Fruit fly (Drosophila melanogaster) whole organism, embryonic: Measurements from ENCODE around the gene D12.
A peak's percentile ranks its signal among the peaks of the same experiment; 100 is the strongest.

Experiments
- CG11504 ChIP-seq: fragments of 200-800 bp; sonication (Bioruptor generic); optimal IDR thresholded peaks from 3 replicates; lab custom pipeline; 2019; ENCODE audit warnings: missing biosample characterization, mild to moderate bottlenecking, missing genetic modification characterization, moderate library complexity
- CG12236 ChIP-seq: fragments of 200-800 bp; sonication (Bioruptor generic); optimal IDR thresholded peaks from 2 replicates; lab custom pipeline; 2016; ENCODE audit warnings: missing biosample characterization, missing genetic modification characterization
- CG12659 ChIP-seq: fragments of 200-800 bp; sonication (Bioruptor generic); optimal IDR thresholded peaks from 3 replicates; lab custom pipeline; 2017; ENCODE audit warnings: mild to moderate bottlenecking, missing biosample characterization, missing genetic modification reagents, missing genetic modification characterization
- CG15269 ChIP-seq: fragments of 200-800 bp; sonication (Bioruptor generic); optimal IDR thresholded peaks from 2 replicates; lab custom pipeline; 2018; ENCODE audit warnings: missing biosample characterization, mild to moderate bottlenecking, missing genetic modification characterization, moderate library complexity
- CG1647 ChIP-seq: fragments of 200-800 bp; sonication (Bioruptor generic); optimal IDR thresholded peaks from 3 replicates; lab custom pipeline; 2016; ENCODE audit warnings: missing biosample characterization, missing genetic modification characterization
- CG18599 ChIP-seq: fragments of 200-800 bp; sonication (Bioruptor generic); optimal IDR thresholded peaks from 3 replicates; lab custom pipeline; 2017; ENCODE audit warnings: missing biosample characterization, missing genetic modification characterization, mild to moderate bottlenecking, moderate library complexity, missing genetic modification reagents
- CG2116 ChIP-seq: fragments of 200-800 bp; sonication (Bioruptor generic); optimal IDR thresholded peaks from 3 replicates; lab custom pipeline; 2018; ENCODE audit warnings: missing biosample characterization, mild to moderate bottlenecking, missing genetic modification characterization
- CG30403 ChIP-seq: fragments of 200-800 bp; sonication (Bioruptor generic); optimal IDR thresholded peaks from 3 replicates; lab custom pipeline; 2016; ENCODE audit warnings: missing biosample characterization, missing genetic modification characterization
- CG3847 ChIP-seq: fragments of 200-800 bp; sonication (Bioruptor generic); IDR thresholded peaks from 2 replicates; pipeline ENCODE4 v1.3.6; 2022; ENCODE audit warnings: missing biosample characterization, missing genetic modification characterization
- CG4328 ChIP-seq: fragments of 200-800 bp; sonication (Bioruptor generic); optimal IDR thresholded peaks from 3 replicates; lab custom pipeline; 2017; ENCODE audit warnings: missing biosample characterization, missing genetic modification reagents, missing genetic modification characterization
- CG4360 ChIP-seq: fragments of 200-800 bp; sonication (Bioruptor generic); IDR thresholded peaks from 2 replicates; pipeline ENCODE4 v1.3.6; 2022; ENCODE audit warnings: missing biosample characterization, missing genetic modification characterization
- CG7839 ChIP-seq: fragments of 200-800 bp; sonication (Bioruptor generic); optimal IDR thresholded peaks from 3 replicates; lab custom pipeline; 2018; ENCODE audit warnings: missing biosample characterization, mild to moderate bottlenecking, missing genetic modification characterization, moderate library complexity
- CG9932 ChIP-seq: fragments of 200-800 bp; sonication (Bioruptor generic); IDR thresholded peaks from 2 replicates; pipeline ENCODE4 v1.3.6; 2022; ENCODE audit warnings: missing biosample characterization, missing genetic modification characterization
- Camta ChIP-seq: fragments of 200-800 bp; sonication (Bioruptor generic); optimal IDR thresholded peaks from 2 replicates; lab custom pipeline; 2016; ENCODE audit warnings: missing biosample characterization, missing genetic modification characterization
- CoRest ChIP-seq: fragments of 200-800 bp; sonication (Bioruptor generic); optimal IDR thresholded peaks from 3 replicates; lab custom pipeline; 2018; ENCODE audit warnings: missing biosample characterization, mild to moderate bottlenecking, missing genetic modification characterization, moderate library complexity
- D19B ChIP-seq: fragments of 200-800 bp; sonication (Bioruptor generic); optimal IDR thresholded peaks from 2 replicates; lab custom pipeline; 2017; ENCODE audit warnings: missing biosample characterization, mild to moderate bottlenecking, missing genetic modification characterization
- Doc3 ChIP-seq: fragments of 200-800 bp; sonication (Bioruptor generic); IDR thresholded peaks from 3 replicates; pipeline ENCODE4 v1.3.6; 2022; ENCODE audit warnings: missing biosample characterization, missing genetic modification characterization; ENCODE audit not compliant: partially characterized antibody
- Eip74EF ChIP-seq, 2 experiments: fragments of 200-800 bp in 1 of 2; fragments of >200 bp in 1 of 2; sonication (Bioruptor generic) in 1 of 2; optimal IDR thresholded peaks; 2 replicates each; lab custom pipeline; 2017 to 2019; ENCODE audit warnings: missing biosample characterization in 2 of 2, missing genetic modification characterization in 2 of 2, mild to moderate bottlenecking in 1 of 2, moderate library complexity in 1 of 2
- Fer1 ChIP-seq: fragments of 200-800 bp; sonication (Bioruptor generic); optimal IDR thresholded peaks from 2 replicates; lab custom pipeline; 2017; ENCODE audit warnings: missing biosample characterization, mild to moderate bottlenecking, missing genetic modification characterization
- H2.0 ChIP-seq: fragments of 200-800 bp; sonication (Bioruptor generic); IDR thresholded peaks from 2 replicates; pipeline ENCODE4 v1.3.6; 2022; ENCODE audit warnings: missing biosample characterization, missing genetic modification characterization
- Lim3 ChIP-seq: fragments of 200-800 bp; sonication (Bioruptor generic); IDR thresholded peaks from 2 replicates; pipeline ENCODE4 v1.3.6; 2022; ENCODE audit warnings: missing biosample characterization, missing genetic modification characterization
- Med ChIP-seq: fragments of 200-800 bp; sonication (Bioruptor generic); peaks from one replicate; lab custom pipeline; 2016; ENCODE audit warnings: missing biosample characterization, missing genetic modification characterization, mild to moderate bottlenecking, inconsistent platforms, moderate library complexity
- Oli ChIP-seq: fragments of 200-800 bp; sonication (Bioruptor generic); optimal IDR thresholded peaks from 2 replicates; lab custom pipeline; 2018; ENCODE audit warnings: missing biosample characterization, mild to moderate bottlenecking, missing genetic modification characterization, moderate library complexity
- PHDP ChIP-seq: fragments of 200-800 bp; sonication (Bioruptor generic); optimal IDR thresholded peaks from 3 replicates; lab custom pipeline; 2018; ENCODE audit warnings: missing biosample characterization, mild to moderate bottlenecking, missing genetic modification characterization, moderate library complexity
- Sox102F ChIP-seq: fragments of 200-800 bp; sonication (Bioruptor generic); optimal IDR thresholded peaks from 2 replicates; lab custom pipeline; 2018; ENCODE audit warnings: missing biosample characterization, mild to moderate bottlenecking, missing genetic modification characterization, moderate library complexity
- Trl ChIP-seq, 3 experiments: fragments of >200 bp in 2 of 3; fragments of 200-800 bp in 1 of 3; sonication (Bioruptor generic) in 1 of 3; optimal IDR thresholded peaks; 2 replicates in 1 of 3; 3 replicates in 2 of 3; lab custom pipeline; 2016 to 2017; ENCODE audit warnings: missing biosample characterization in 1 of 3, missing genetic modification characterization in 1 of 3
- chm ChIP-seq: fragments of 200-800 bp; sonication (Bioruptor generic); IDR thresholded peaks from 2 replicates; pipeline ENCODE4 v1.3.6; 2022; ENCODE audit warnings: missing biosample characterization, missing genetic modification characterization
- ci ChIP-seq: fragments of 200-800 bp; sonication (Bioruptor generic); IDR thresholded peaks from 3 replicates; pipeline ENCODE4 v1.3.6; 2022; ENCODE audit warnings: missing biosample characterization, missing genetic modification characterization
- croc ChIP-seq: fragments of 200-800 bp; sonication (Bioruptor generic); conservative IDR thresholded peaks from 3 replicates; pipeline ENCODE4 v1.3.6; 2022; ENCODE audit warnings: missing biosample characterization, missing genetic modification characterization
- gem ChIP-seq: fragments of 200-800 bp; sonication (Bioruptor generic); optimal IDR thresholded peaks from 2 replicates; lab custom pipeline; 2019; ENCODE audit warnings: missing biosample characterization, mild to moderate bottlenecking, missing genetic modification characterization, moderate library complexity
- grau ChIP-seq: fragments of 200-800 bp; optimal IDR thresholded peaks from 3 replicates; lab custom pipeline; 2019; ENCODE audit warnings: missing biosample characterization, mild to moderate bottlenecking, missing genetic modification characterization, moderate library complexity
- hb ChIP-seq: fragments of 200-800 bp; sonication (Bioruptor generic); IDR thresholded peaks from 3 replicates; pipeline ENCODE4 v1.3.6; 2022; ENCODE audit warnings: missing biosample characterization, missing genetic modification characterization; ENCODE audit not compliant: partially characterized antibody
- jigr1 ChIP-seq: fragments of 200-800 bp; sonication (Bioruptor generic); IDR thresholded peaks from 3 replicates; pipeline ENCODE4 v1.3.6; 2022; ENCODE audit warnings: missing biosample characterization, missing genetic modification characterization
- kni ChIP-seq: fragments of 200-800 bp; sonication (Bioruptor generic); optimal IDR thresholded peaks from 3 replicates; lab custom pipeline; 2017; ENCODE audit warnings: mild to moderate bottlenecking, missing biosample characterization, missing genetic modification reagents, missing genetic modification characterization
- knrl ChIP-seq: fragments of 200-800 bp; sonication (Bioruptor generic); IDR thresholded peaks from 3 replicates; pipeline ENCODE4 v1.3.6; 2022; ENCODE audit warnings: missing biosample characterization, missing genetic modification characterization; ENCODE audit not compliant: partially characterized antibody
- lbe ChIP-seq: fragments of 200-800 bp; sonication (Bioruptor generic); optimal IDR thresholded peaks from 2 replicates; lab custom pipeline; 2016; ENCODE audit warnings: missing biosample characterization, mild to moderate bottlenecking, missing genetic modification characterization
- nom ChIP-seq: fragments of 200-800 bp; sonication (Bioruptor generic); optimal IDR thresholded peaks from 2 replicates; lab custom pipeline; 2017; ENCODE audit warnings: missing biosample characterization, missing genetic modification characterization, mild to moderate bottlenecking, moderate library complexity, missing genetic modification reagents
- phol ChIP-seq: fragments of 200-800 bp; sonication (Bioruptor generic); optimal IDR thresholded peaks from 3 replicates; lab custom pipeline; 2018; ENCODE audit warnings: missing biosample characterization, mild to moderate bottlenecking, missing genetic modification characterization, moderate library complexity
- pita ChIP-seq: fragments of 200-800 bp; sonication (Bioruptor generic); optimal IDR thresholded peaks from 2 replicates; lab custom pipeline; 2017; ENCODE audit warnings: missing biosample characterization, mild to moderate bottlenecking, missing genetic modification characterization
- pnt ChIP-seq: fragments of 200-800 bp; sonication (Bioruptor generic); optimal IDR thresholded peaks from 3 replicates; lab custom pipeline; 2016; ENCODE audit warnings: missing biosample characterization, missing genetic modification characterization
- row ChIP-seq: fragments of 200-800 bp; sonication (Bioruptor generic); IDR thresholded peaks from 3 replicates; pipeline ENCODE4 v1.3.6; 2022; ENCODE audit warnings: missing biosample characterization, missing genetic modification characterization
- sens ChIP-seq: fragments of 200-800 bp; sonication (Bioruptor generic); peaks from one replicate; lab custom pipeline; 2016; ENCODE audit warnings: missing biosample characterization, missing genetic modification characterization
- tll ChIP-seq, 2 experiments: fragments of 200-800 bp in 1 of 2; fragments of >200 bp in 1 of 2; sonication (Bioruptor generic) in 1 of 2; optimal IDR thresholded peaks; 2 replicates each; lab custom pipeline; 2017 to 2019; ENCODE audit warnings: missing biosample characterization in 2 of 2, missing genetic modification characterization in 2 of 2, mild to moderate bottlenecking in 1 of 2, moderate library complexity in 1 of 2
- unpg ChIP-seq: fragments of 200-800 bp; sonication (Bioruptor generic); optimal IDR thresholded peaks from 3 replicates; lab custom pipeline; 2018; ENCODE audit warnings: missing biosample characterization, mild to moderate bottlenecking, missing genetic modification characterization, moderate library complexity
- yki ChIP-seq: fragments of >200 bp; optimal IDR thresholded peaks from 3 replicates; lab custom pipeline; 2018

D12 gene

dm6 chr2L:8423047-8423446 is 14.1 kb downstream of the D12 start (continued):
- TF ChIP-seq Camta (no peak), Fer1 (GFP tag; lab: Kevin White, UChicago) (no peak), CG1647 (GFP tag; lab: Kevin White, UChicago) (no peak)

- TF ChIP-seq CG12236, result no peak
- TF ChIP-seq kni (GFP tag; lab: Kevin White, UChicago), result peak; percentile 58
- no peak for TF ChIP-seq tll (GFP tag; optimal IDR thresholded peaks at IDR 0.05; lab: Kevin White, UChicago)
- no peak for TF ChIP-seq knrl (GFP tag; lab: Robert Waterston, UW)
- no peak for TF ChIP-seq CG2116 (GFP tag; lab: Kevin White, UChicago)
- TF ChIP-seq Eip74EF (GFP tag; optimal IDR thresholded peaks at IDR 0.05; lab: Kevin White, UChicago), result no peak
- no peak for TF ChIP-seq H2.0 (GFP tag; lab: Robert Waterston, UW)
- TF ChIP-seq CG12659, result no peak
- no peak for TF ChIP-seq Lim3
- no peak for TF ChIP-seq unpg (GFP tag; lab: Kevin White, UChicago)
- no peak for TF ChIP-seq jigr1 (GFP tag; lab: Robert Waterston, UW)
- TF ChIP-seq grau (tag; lab: Kevin White, UChicago), result no peak
- no peak for TF ChIP-seq pita (GFP tag; lab: Kevin White, UChicago)
- peak; percentile 44 for TF ChIP-seq sens (GFP tag; lab: Kevin White, UChicago)
- no peak for TF ChIP-seq CG18599 (GFP tag; lab: Kevin White, UChicago)
Observed at dm6 chr2L:8421717-8422116, 15.4 kb downstream of the D12 start.

dm6 chr2L:8420259-8420930 is 16.8 kb downstream of the D12 start:
- TF ChIP-seq CG4328 (GFP tag; lab: Kevin White, UChicago) (no peak), gem (tag; lab: Kevin White, UChicago) (peak; percentile 45), Oli (tag; lab: Kevin White, UChicago) (peak; percentile 17), Doc3 (GFP tag; lab: Robert Waterston, UW) (no peak), kni (GFP tag; lab: Kevin White, UChicago) (peak; percentile 10), CG9932 (GFP tag; lab: Robert Waterston, UW) (peak; percentile 6; the same call in 1 of the 2 replicates), pnt (GFP tag; lab: Kevin White, UChicago) (no peak), lbe (GFP tag; lab: Kevin White, UChicago) (no peak), chm (peak; percentile 31; the same call in 1 of the 2 replicates), CoRest (tag; lab: Kevin White, UChicago) (peak; percentile 16), CG3847 (GFP tag; lab: Robert Waterston, UW) (no peak), CG11504 (tag; lab: Kevin White, UChicago) (peak; percentile 34), yki (lab: Kevin White, UChicago) (peak; percentile 14), nom (GFP tag; lab: Kevin White, UChicago) (peak; percentile 92), CG7839 (tag; lab: Kevin White, UChicago) (peak; percentile 7), PHDP (tag; lab: Kevin White, UChicago) (peak; percentile 11), Sox102F (GFP tag; lab: Kevin White, UChicago) (peak; percentile 13), CG30403 (GFP tag; lab: Kevin White, UChicago) (peak; percentile 8), D19B (GFP tag; lab: Kevin White, UChicago) (peak; percentile 75), hb (GFP tag; lab: Robert Waterston, UW) (no peak), Trl (optimal IDR thresholded peaks at IDR 0.05; lab: Kevin White, UChicago) (peak; percentile 78), Trl (GFP tag; optimal IDR thresholded peaks at IDR 0.05; lab: Kevin White, UChicago) (no peak), sens (GFP tag; lab: Kevin White, UChicago) (peak; percentile 77), CG4360 (0 out of 2 replicates have a peak, but pooled peaks have one; percentile 28), croc (GFP tag; lab: Robert Waterston, UW) (no peak), phol (tag; lab: Kevin White, UChicago) (no peak), ci (GFP tag; lab: Robert Waterston, UW) (no peak), CG15269 (tag; lab: Kevin White, UChicago) (peak; percentile 8), CG12659 (peak; percentile 3), row (peak; percentile 42; the same call in 2 of the 3 replicates), Med (GFP tag; lab: Kevin White, UChicago) (peak; percentile 62)
